Fruit fly (Drosophila melanogaster) whole organism, wandering third instar larva: Measurements from ENCODE around the gene CG10560.

ENCODE experiments used
- Abd-B ChIP-seq: fragments of >200 bp; optimal IDR thresholded peaks from 2 replicates; lab custom pipeline; 2017; ENCODE audit warnings: missing biosample characterization, missing genetic modification characterization
- CG9705 ChIP-seq: fragments of 200-800 bp; sonication (Bioruptor generic); optimal IDR thresholded peaks from 2 replicates; lab custom pipeline; 2018; ENCODE audit warnings: missing biosample characterization, mild to moderate bottlenecking, missing genetic modification characterization
- Dfd ChIP-seq: fragments of >200 bp; optimal IDR thresholded peaks from 2 replicates; lab custom pipeline; 2017; ENCODE audit warnings: missing biosample characterization, missing genetic modification characterization
- Dif ChIP-seq: fragments of 200-275, 200-300 bp; sonication (Bioruptor generic); optimal IDR thresholded peaks from 2 replicates; lab custom pipeline; 2018; ENCODE audit warnings: missing biosample characterization, missing genetic modification characterization; ENCODE audit not compliant: partially characterized antibody
- GATAd ChIP-seq: sonication (Bioruptor generic); optimal IDR thresholded peaks from 2 replicates; lab custom pipeline; 2016; ENCODE audit warnings: missing biosample characterization, missing genetic modification characterization
- HLH106 ChIP-seq: fragments of 200-800 bp; optimal IDR thresholded peaks from 3 replicates; lab custom pipeline; 2019; ENCODE audit warnings: missing biosample characterization, mild to moderate bottlenecking, missing genetic modification characterization, moderate library complexity
- Hnf4 ChIP-seq: fragments of 200-800 bp; sonication (Bioruptor generic); optimal IDR thresholded peaks from 2 replicates; lab custom pipeline; 2016; ENCODE audit warnings: missing biosample characterization, mild to moderate bottlenecking, missing genetic modification characterization
- Hr78 ChIP-seq: fragments of >200 bp; optimal IDR thresholded peaks from 2 replicates; lab custom pipeline; 2017; ENCODE audit warnings: missing biosample characterization, missing genetic modification characterization
- Hr83 ChIP-seq: fragments of 200-300 bp; sonication (Bioruptor generic); optimal IDR thresholded peaks from 2 replicates; lab custom pipeline; 2016; ENCODE audit warnings: missing biosample characterization, mild to moderate bottlenecking, missing genetic modification characterization, moderate library complexity; ENCODE audit not compliant: poor library complexity, severe bottlenecking
- Jra ChIP-seq: sonication (Bioruptor generic); optimal IDR thresholded peaks from 2 replicates; lab custom pipeline; 2016; ENCODE audit warnings: missing biosample characterization, missing genetic modification characterization
- Myc ChIP-seq: fragments of >200 bp; optimal IDR thresholded peaks from 2 replicates; lab custom pipeline; 2017
- N ChIP-seq: fragments of >200 bp; optimal IDR thresholded peaks from 2 replicates; lab custom pipeline; 2018; ENCODE audit warnings: missing biosample characterization, missing external identifiers, missing genetic modification characterization
- OdsH ChIP-seq: fragments of 200-800 bp; sonication (Bioruptor generic); optimal IDR thresholded peaks from 2 replicates; lab custom pipeline; 2016; ENCODE audit warnings: missing biosample characterization, mild to moderate bottlenecking, missing genetic modification characterization
- Rel ChIP-seq, 2 experiments: fragments of 200-800 bp; sonication (Bioruptor generic) in 1 of 2; optimal IDR thresholded peaks; 2 replicates in 1 of 2; 3 replicates in 1 of 2; lab custom pipeline; 2016 to 2019; ENCODE audit warnings: mild to moderate bottlenecking in 2 of 2, missing biosample characterization in 2 of 2, missing genetic modification characterization in 2 of 2, moderate library complexity in 1 of 2
- Sp1 ChIP-seq: fragments of 200-800 bp; sonication (Bioruptor generic); optimal IDR thresholded peaks from 3 replicates; lab custom pipeline; 2019; ENCODE audit warnings: missing biosample characterization, mild to moderate bottlenecking, missing genetic modification characterization, moderate library complexity
- Vsx2 ChIP-seq: fragments of 200-300, 225-300 bp; sonication (Bioruptor generic); optimal IDR thresholded peaks from 2 replicates; lab custom pipeline; 2018; ENCODE audit warnings: missing biosample characterization, missing genetic modification characterization; ENCODE audit not compliant: partially characterized antibody
- br ChIP-seq: fragments of 200-800 bp; sonication (Bioruptor generic); optimal IDR thresholded peaks from 2 replicates; lab custom pipeline; 2016; ENCODE audit warnings: missing biosample characterization, missing genetic modification characterization
- dmrt93B ChIP-seq: fragments of 200-800 bp; sonication (Bioruptor generic); optimal IDR thresholded peaks from 2 replicates; lab custom pipeline; 2018; ENCODE audit warnings: missing biosample characterization, mild to moderate bottlenecking, missing genetic modification characterization
- dsf ChIP-seq: sonication (Bioruptor generic); optimal IDR thresholded peaks from 2 replicates; lab custom pipeline; 2016; ENCODE audit warnings: missing biosample characterization, missing genetic modification characterization, borderline replicate concordance
- foxo ChIP-seq, 2 experiments: fragments of 200-800 bp; sonication (Bioruptor generic); optimal IDR thresholded peaks; 2 replicates in 1 of 2; 3 replicates in 1 of 2; lab custom pipeline; 2016 to 2017; ENCODE audit warnings: missing biosample characterization in 2 of 2, missing genetic modification characterization in 2 of 2
- fru ChIP-seq: fragments of 200-800 bp; sonication (Bioruptor generic); optimal IDR thresholded peaks from 3 replicates; lab custom pipeline; 2016; ENCODE audit warnings: missing biosample characterization, mild to moderate bottlenecking, missing genetic modification characterization
- h ChIP-seq: fragments of 200-800 bp; sonication (Bioruptor generic); optimal IDR thresholded peaks from 3 replicates; lab custom pipeline; 2016; ENCODE audit warnings: missing biosample characterization, mild to moderate bottlenecking, missing genetic modification characterization
- jim ChIP-seq: fragments of 175-275, 200-325 bp; sonication (Bioruptor generic); optimal IDR thresholded peaks from 2 replicates; lab custom pipeline; 2016; ENCODE audit warnings: missing biosample characterization, mild to moderate bottlenecking, missing genetic modification characterization
- pan ChIP-seq: fragments of >200 bp; optimal IDR thresholded peaks from 2 replicates; lab custom pipeline; 2017
- psq ChIP-seq: fragments of 200-800 bp; sonication (Bioruptor generic); optimal IDR thresholded peaks from 3 replicates; lab custom pipeline; 2017; ENCODE audit warnings: missing biosample characterization, mild to moderate bottlenecking, missing genetic modification characterization, moderate library complexity
- rgr ChIP-seq: fragments of 200-800 bp; sonication (Bioruptor generic); optimal IDR thresholded peaks from 3 replicates; lab custom pipeline; 2016; ENCODE audit warnings: missing biosample characterization, mild to moderate bottlenecking, missing genetic modification characterization
- tai ChIP-seq: sonication (Bioruptor generic); optimal IDR thresholded peaks from 2 replicates; lab custom pipeline; 2016; ENCODE audit warnings: missing biosample characterization, missing genetic modification characterization
- usp ChIP-seq: fragments of >200 bp; optimal IDR thresholded peaks from 2 replicates; lab custom pipeline; 2017; ENCODE audit warnings: missing biosample characterization, missing genetic modification characterization
- woc ChIP-seq: sonication (Bioruptor generic); optimal IDR thresholded peaks from 2 replicates; lab custom pipeline; 2016; ENCODE audit warnings: missing biosample characterization, mild to moderate bottlenecking, missing genetic modification characterization

The CG10560 gene

dm6 chr3R:25277112-25277511 is 42.8 kb downstream of the CG10560 start, which contains the start of gene CG10513:
Gene CG10513, minus strand, starts transcription at chr3R:25277212.
- TF ChIP-seq dsf (GFP tag; lab: Kevin White, UChicago) (no peak), woc (GFP tag; lab: Kevin White, UChicago) (no peak), Dfd (GFP tag; lab: Kevin White, UChicago) (no peak), tai (GFP tag; lab: Kevin White, UChicago) (no peak), OdsH (GFP tag; lab: Kevin White, UChicago) (no peak), Abd-B (no peak), Jra (no peak), foxo (GFP tag; optimal IDR thresholded peaks at IDR 0.05; lab: Kevin White, UChicago) (no peak), h (GFP tag; lab: Kevin White, UChicago) (no peak), Hr83 (GFP tag; lab: Kevin White, UChicago) (no peak), rgr (GFP tag; lab: Kevin White, UChicago) (no peak), N (GFP tag; lab: Kevin White, UChicago) (no peak), Hnf4 (GFP tag; lab: Kevin White, UChicago) (no peak), psq (GFP tag; lab: Kevin White, UChicago) (no peak), fru (GFP tag; lab: Kevin White, UChicago) (no peak), Hr78 (no peak), Dif (no peak), HLH106 (tag; lab: Kevin White, UChicago) (no peak)

- no peak for TF ChIP-seq Hr83 (GFP tag; lab: Kevin White, UChicago)
- no peak for TF ChIP-seq Abd-B
- no peak for TF ChIP-seq jim (GFP tag; lab: Kevin White, UChicago)
- no peak for TF ChIP-seq Sp1 (GFP tag; lab: Kevin White, UChicago)
- no peak for TF ChIP-seq rgr (GFP tag; lab: Kevin White, UChicago)
- no peak for TF ChIP-seq dmrt93B (GFP tag; lab: Kevin White, UChicago)
- TF ChIP-seq pan (lab: Kevin White, UChicago): no peak
- TF ChIP-seq usp: no peak
- no peak for TF ChIP-seq GATAd (GFP tag; lab: Kevin White, UChicago)
These were observed 44.6 kb downstream of the CG10560 start for dm6 chr3R:25275276-25275675.

DNA sequence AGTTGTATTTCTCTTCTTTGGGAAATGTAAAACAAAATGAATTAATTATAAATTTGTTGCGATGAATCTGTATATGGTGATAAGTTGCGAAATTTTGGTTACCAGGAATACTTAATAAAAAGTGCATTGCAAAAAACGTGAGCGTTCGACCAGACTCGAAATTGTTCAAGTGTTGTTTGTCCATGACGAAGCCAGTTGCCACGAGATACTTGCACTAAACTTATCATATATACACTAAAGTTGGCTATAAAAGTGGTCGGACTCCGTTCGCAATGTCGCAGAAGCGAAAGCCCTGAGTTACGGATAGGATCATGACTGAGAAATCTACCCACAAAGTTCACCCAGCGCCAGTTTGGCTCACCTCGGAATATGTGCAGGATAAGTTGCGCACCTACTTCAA is 46.4 kb downstream of the CG10560 start, which contains the start of gene CG11878:
TSS of gene CG11878 (plus strand) at position 301 of the 400 bp plus-strand sequence.
- no peak for TF ChIP-seq HLH106 (tag; lab: Kevin White, UChicago)
- no peak for TF ChIP-seq foxo (GFP tag; optimal IDR thresholded peaks at IDR 0.05; lab: Kevin White, UChicago)
- no peak for TF ChIP-seq Dfd (GFP tag; lab: Kevin White, UChicago)
- no peak for TF ChIP-seq rgr (GFP tag; lab: Kevin White, UChicago)
- TF ChIP-seq br (GFP tag; lab: Kevin White, UChicago): no peak
- no peak for TF ChIP-seq Hr78
- TF ChIP-seq dmrt93B (GFP tag; lab: Kevin White, UChicago): no peak
- no peak for TF ChIP-seq woc (GFP tag; lab: Kevin White, UChicago)
- no peak for TF ChIP-seq dsf (GFP tag; lab: Kevin White, UChicago)
- no peak for TF ChIP-seq Hr83 (GFP tag; lab: Kevin White, UChicago)
- no peak for TF ChIP-seq CG9705 (GFP tag; lab: Kevin White, UChicago)
- TF ChIP-seq Jra: no peak
- TF ChIP-seq, all 38 proteins: peak for 0

DNA sequence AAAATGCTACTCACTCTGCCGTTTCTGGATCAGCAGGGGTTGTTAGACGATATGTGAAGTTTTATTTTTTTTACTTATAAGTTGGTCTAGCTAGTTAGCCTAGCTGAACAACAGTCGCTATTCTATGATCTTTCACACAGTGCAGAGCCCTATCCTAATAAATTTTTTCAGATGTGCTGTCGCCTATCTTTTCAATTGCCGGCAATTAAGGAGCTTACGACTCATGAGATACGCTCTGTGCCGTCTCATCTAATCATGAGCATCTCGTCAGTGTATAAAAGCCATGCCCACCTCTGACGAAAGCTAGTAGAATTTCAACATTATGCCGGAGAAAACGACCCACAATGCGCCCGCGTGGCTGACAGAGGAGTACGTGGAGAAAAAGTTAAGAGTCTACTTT is 50.0 kb downstream of the CG10560 start, which contains the start of the genes CG11889 and CG11891:
TSS of gene CG11889 (plus strand) at position 301 of the 400 bp plus-strand sequence.
TSS of gene CG11891 (plus strand) at position 301 of the 400 bp plus-strand sequence.
- TF ChIP-seq rgr (GFP tag; lab: Kevin White, UChicago) (no peak), Myc (lab: Kevin White, UChicago) (no peak), fru (GFP tag; lab: Kevin White, UChicago) (no peak), br (GFP tag; lab: Kevin White, UChicago) (no peak), Dfd (GFP tag; lab: Kevin White, UChicago) (no peak), woc (GFP tag; lab: Kevin White, UChicago) (no peak), Rel (GFP tag; optimal IDR thresholded peaks at IDR 0.05; lab: Kevin White, UChicago) (no peak), Rel (tag; optimal IDR thresholded peaks at IDR 0.05; lab: Kevin White, UChicago) (no peak), GATAd (GFP tag; lab: Kevin White, UChicago) (no peak), jim (GFP tag; lab: Kevin White, UChicago) (no peak), Vsx2 (GFP tag; lab: Kevin White, UChicago) (no peak), pan (lab: Kevin White, UChicago) (no peak), Abd-B (no peak)
